Fruit fly (Drosophila melanogaster) whole organism, embryonic: ENCODE data around the gene Fic.
A peak's percentile ranks its signal among the peaks of the same experiment; 100 is the strongest.

Experiments
- Awh ChIP-seq: fragments of 200-800 bp; sonication (Bioruptor generic); IDR thresholded peaks from 2 replicates; pipeline ENCODE4, ENCODE4 v1.3.6; 2022; ENCODE audit warnings: missing biosample characterization, missing genetic modification characterization
- CG11093 ChIP-seq: fragments of 200-800 bp; sonication (Bioruptor generic); IDR thresholded peaks from 3 replicates; pipeline ENCODE4 v1.3.6; 2022; ENCODE audit warnings: missing biosample characterization, missing genetic modification characterization
- CG11456 ChIP-seq: fragments of 200-800 bp; sonication (Bioruptor generic); IDR thresholded peaks from 3 replicates; pipeline ENCODE4 v1.3.6; 2022; ENCODE audit warnings: missing biosample characterization, missing genetic modification characterization
- CG11695 ChIP-seq: fragments of 200-800 bp; sonication (Bioruptor generic); IDR thresholded peaks from 3 replicates; pipeline ENCODE4 v1.3.6; 2022; ENCODE audit warnings: missing biosample characterization, missing genetic modification characterization
- CG11696 ChIP-seq: fragments of 200-800 bp; sonication (Bioruptor generic); IDR thresholded peaks from 2 replicates; pipeline ENCODE4 v1.3.6; 2022; ENCODE audit warnings: missing biosample characterization, missing genetic modification characterization
- CG12236 ChIP-seq: fragments of 200-800 bp; sonication (Bioruptor generic); optimal IDR thresholded peaks from 2 replicates; lab custom pipeline; 2016; ENCODE audit warnings: missing biosample characterization, missing genetic modification characterization
- CG13296 ChIP-seq: fragments of 200-800 bp; sonication (Bioruptor generic); optimal IDR thresholded peaks from 3 replicates; lab custom pipeline; 2018; ENCODE audit warnings: missing biosample characterization, mild to moderate bottlenecking, missing genetic modification characterization
- CG14965 ChIP-seq: fragments of 200-800 bp; sonication (Bioruptor generic); optimal IDR thresholded peaks from 2 replicates; lab custom pipeline; 2016; ENCODE audit warnings: missing biosample characterization, missing genetic modification characterization, borderline replicate concordance
- CG15479 ChIP-seq: fragments of 200-800 bp; sonication (Bioruptor generic); optimal IDR thresholded peaks from 3 replicates; lab custom pipeline; 2019; ENCODE audit warnings: missing biosample characterization, mild to moderate bottlenecking, missing genetic modification characterization, moderate library complexity
- CG18764 ChIP-seq: fragments of 200-800 bp; sonication (Bioruptor generic); optimal IDR thresholded peaks from 3 replicates; lab custom pipeline; 2016; ENCODE audit warnings: missing biosample characterization, missing genetic modification characterization
- CG2712 ChIP-seq: fragments of 200-800 bp; optimal IDR thresholded peaks from 3 replicates; lab custom pipeline; 2019; ENCODE audit warnings: missing biosample characterization, mild to moderate bottlenecking, missing genetic modification characterization, moderate library complexity
- CG2875 ChIP-seq: fragments of 200-800 bp; sonication (Bioruptor generic); optimal IDR thresholded peaks from 2 replicates; lab custom pipeline; 2017; ENCODE audit warnings: missing biosample characterization, mild to moderate bottlenecking, missing genetic modification characterization, missing genetic modification reagents
- CG2889 ChIP-seq: fragments of 200-800 bp; sonication (Bioruptor generic); IDR thresholded peaks from 3 replicates; pipeline ENCODE4 v1.3.6; 2022; ENCODE audit warnings: missing biosample characterization, missing genetic modification characterization
- CG30431 ChIP-seq: fragments of 200-800 bp; sonication (Bioruptor generic); optimal IDR thresholded peaks from 2 replicates; lab custom pipeline; 2017; ENCODE audit warnings: missing biosample characterization, missing genetic modification characterization
- CG34422 ChIP-seq: fragments of 200-800 bp; sonication (Bioruptor generic); IDR thresholded peaks from 3 replicates; pipeline ENCODE4 v1.3.6; 2022; ENCODE audit warnings: missing biosample characterization, missing genetic modification characterization
- CG4617 ChIP-seq: fragments of 200-800 bp; sonication (Bioruptor generic); optimal IDR thresholded peaks from 3 replicates; lab custom pipeline; 2016; ENCODE audit warnings: missing biosample characterization, missing genetic modification characterization, borderline replicate concordance
- CG6272 ChIP-seq: fragments of 200-800 bp; sonication (Bioruptor generic); IDR thresholded peaks from 2 replicates; pipeline ENCODE4 v1.3.6; 2022; ENCODE audit warnings: missing biosample characterization, missing genetic modification characterization
- CG6654 ChIP-seq: fragments of 200-800 bp; sonication (Bioruptor generic); optimal IDR thresholded peaks from 2 replicates; lab custom pipeline; 2017; ENCODE audit warnings: missing biosample characterization, mild to moderate bottlenecking, missing genetic modification characterization
- CG8478 ChIP-seq: fragments of >200 bp; optimal IDR thresholded peaks from 2 replicates; lab custom pipeline; 2018
- Drgx ChIP-seq: fragments of 200-800 bp; sonication (Bioruptor generic); IDR thresholded peaks from 2 replicates; pipeline ENCODE4 v1.3.6; 2022; ENCODE audit warnings: missing biosample characterization, missing genetic modification characterization
- Ets65A ChIP-seq: fragments of 200-800 bp; sonication (Bioruptor generic); peaks from one replicate; lab custom pipeline; 2016; ENCODE audit warnings: missing biosample characterization, missing genetic modification characterization
- HLH3B ChIP-seq: fragments of 200-800 bp; sonication (Bioruptor generic); IDR thresholded peaks from 2 replicates; pipeline ENCODE4 v1.3.6; 2022; ENCODE audit warnings: missing biosample characterization, missing genetic modification characterization
- Lim3 ChIP-seq: fragments of 200-800 bp; sonication (Bioruptor generic); IDR thresholded peaks from 2 replicates; pipeline ENCODE4 v1.3.6; 2022; ENCODE audit warnings: missing biosample characterization, missing genetic modification characterization
- Med ChIP-seq: fragments of 200-800 bp; sonication (Bioruptor generic); peaks from one replicate; lab custom pipeline; 2016; ENCODE audit warnings: missing biosample characterization, missing genetic modification characterization, mild to moderate bottlenecking, inconsistent platforms, moderate library complexity
- Nf-YA ChIP-seq: fragments of 200-800 bp; sonication (Bioruptor generic); IDR thresholded peaks from 2 replicates; pipeline ENCODE4 v1.3.6; 2022; ENCODE audit warnings: missing biosample characterization, missing genetic modification characterization
- Sry-β ChIP-seq: fragments of 200-800 bp; sonication (Bioruptor generic); optimal IDR thresholded peaks from 2 replicates; lab custom pipeline; 2018; ENCODE audit warnings: missing biosample characterization, mild to moderate bottlenecking, missing genetic modification characterization, moderate library complexity
- ara ChIP-seq: fragments of 200-800 bp; sonication (Bioruptor generic); IDR thresholded peaks from 2 replicates; pipeline ENCODE4 v1.3.6; 2022; ENCODE audit warnings: missing biosample characterization, missing genetic modification characterization
- bsh ChIP-seq, 2 experiments: fragments of 200-800 bp; sonication (Bioruptor generic); optimal IDR thresholded peaks; 2 replicates each; lab custom pipeline; 2017 to 2018; ENCODE audit warnings: mild to moderate bottlenecking in 2 of 2, missing biosample characterization in 2 of 2, missing genetic modification characterization in 2 of 2, moderate library complexity in 1 of 2
- ci ChIP-seq: fragments of 200-800 bp; sonication (Bioruptor generic); IDR thresholded peaks from 3 replicates; pipeline ENCODE4 v1.3.6; 2022; ENCODE audit warnings: missing biosample characterization, missing genetic modification characterization
- dmrt99B ChIP-seq: fragments of 200-800 bp; sonication (Bioruptor generic); optimal IDR thresholded peaks from 2 replicates; lab custom pipeline; 2018; ENCODE audit warnings: missing biosample characterization, mild to moderate bottlenecking, missing genetic modification characterization, moderate library complexity
- fu2 ChIP-seq: fragments of 200-800 bp; sonication (Bioruptor generic); optimal IDR thresholded peaks from 2 replicates; lab custom pipeline; 2016; ENCODE audit warnings: missing biosample characterization, missing genetic modification characterization
- gem ChIP-seq: fragments of 200-800 bp; sonication (Bioruptor generic); optimal IDR thresholded peaks from 2 replicates; lab custom pipeline; 2019; ENCODE audit warnings: missing biosample characterization, mild to moderate bottlenecking, missing genetic modification characterization, moderate library complexity
- grn ChIP-seq: fragments of 200-800 bp; sonication (Bioruptor generic); optimal IDR thresholded peaks from 3 replicates; lab custom pipeline; 2017; ENCODE audit warnings: missing biosample characterization, missing genetic modification characterization
- hb ChIP-seq: fragments of 200-800 bp; sonication (Bioruptor generic); IDR thresholded peaks from 3 replicates; pipeline ENCODE4 v1.3.6; 2022; ENCODE audit warnings: missing biosample characterization, missing genetic modification characterization; ENCODE audit not compliant: partially characterized antibody
- lola ChIP-seq, 3 experiments: fragments of >200 bp in 2 of 3; fragments of 200-800 bp in 1 of 3; sonication (Bioruptor generic) in 1 of 3; optimal IDR thresholded peaks; 2 replicates each; lab custom pipeline; 2017 to 2019; ENCODE audit warnings: missing biosample characterization in 3 of 3, missing genetic modification characterization in 3 of 3, mild to moderate bottlenecking in 1 of 3, moderate library complexity in 1 of 3
- prd ChIP-seq, 3 experiments: fragments of >200 bp in 2 of 3; fragments of 200-800 bp in 1 of 3; sonication (Bioruptor generic) in 1 of 3; optimal IDR thresholded peaks in 2 of 3; IDR thresholded peaks in 1 of 3; 2 replicates in 2 of 3; 3 replicates in 1 of 3; pipeline versions ENCODE4 v1.3.6 to Lab custom; 2017 to 2022; ENCODE audit warnings: missing biosample characterization in 1 of 3, missing genetic modification characterization in 1 of 3
- pros ChIP-seq: fragments of 200-800 bp; sonication (Bioruptor generic); optimal IDR thresholded peaks from 3 replicates; lab custom pipeline; 2019; ENCODE audit warnings: missing biosample characterization, mild to moderate bottlenecking, missing genetic modification characterization, moderate library complexity
- sens ChIP-seq: fragments of 200-800 bp; sonication (Bioruptor generic); peaks from one replicate; lab custom pipeline; 2016; ENCODE audit warnings: missing biosample characterization, missing genetic modification characterization
- sr ChIP-seq: fragments of 200-800 bp; sonication (Bioruptor generic); IDR thresholded peaks from 3 replicates; pipeline ENCODE4 v1.3.6; 2022; ENCODE audit warnings: missing biosample characterization, missing genetic modification characterization
- sug ChIP-seq: fragments of 200-800 bp; optimal IDR thresholded peaks from 2 replicates; lab custom pipeline; 2019; ENCODE audit warnings: missing biosample characterization, mild to moderate bottlenecking, missing genetic modification characterization, moderate library complexity
- unpg ChIP-seq: fragments of 200-800 bp; sonication (Bioruptor generic); optimal IDR thresholded peaks from 3 replicates; lab custom pipeline; 2018; ENCODE audit warnings: missing biosample characterization, mild to moderate bottlenecking, missing genetic modification characterization, moderate library complexity

Fic gene

DNA sequence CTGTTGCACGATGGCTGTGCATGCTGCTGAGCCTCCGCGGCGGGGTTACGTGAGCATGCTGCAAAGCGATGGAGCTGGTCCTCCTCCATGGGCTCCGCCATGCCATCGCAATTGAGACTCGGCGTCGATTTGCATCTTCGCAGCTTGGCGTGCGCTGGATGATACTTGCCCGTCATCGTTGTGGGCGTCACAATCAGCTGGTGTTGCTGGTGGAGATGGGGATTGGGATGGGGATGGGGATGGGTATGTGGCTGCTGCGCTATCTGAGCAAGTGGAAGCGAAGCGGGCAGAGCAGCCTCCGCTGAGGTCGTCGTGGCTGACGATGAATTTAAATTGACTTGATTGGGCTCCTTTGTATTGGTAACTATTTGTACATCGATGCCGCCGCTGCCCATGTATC is 39.3 kb downstream of the Fic start:
- TF ChIP-seq Sry-β (no peak), lola (GFP tag; optimal IDR thresholded peaks at IDR 0.05; lab: Kevin White, UChicago) (no peak), Nf-YA (GFP tag; lab: Robert Waterston, UW) (no peak), CG13296 (GFP tag; lab: Kevin White, UChicago) (no peak), fu2 (GFP tag; lab: Kevin White, UChicago) (no peak), CG2712 (no peak), CG6272 (0 out of 2 replicates have a peak, but pooled peaks have one; percentile 12), Lim3 (no peak), Med (peak; percentile 10), hb (no peak), CG30431 (GFP tag; lab: Kevin White, UChicago) (no peak), CG11456 (GFP tag; lab: Robert Waterston, UW) (0 out of 3 replicates have a peak, but pooled peaks have one; percentile 8), Drgx (GFP tag; lab: Robert Waterston, UW) (peak; percentile 8; the same call in 1 of the 2 replicates), sr (GFP tag; lab: Robert Waterston, UW) (peak; percentile 34; the same call in 1 of the 3 replicates), sug (no peak), CG14965 (GFP tag; lab: Kevin White, UChicago) (no peak), CG2875 (no peak), CG2889 (GFP tag; lab: Robert Waterston, UW) (0 out of 3 replicates have a peak, but pooled peaks have one; percentile 14), CG11093 (peak; percentile 38; the same call in 1 of the 3 replicates), Awh (GFP tag; lab: Robert Waterston, UW) (peak; percentile 30; the same call in 1 of the 2 replicates), CG8478 (peak; percentile 66), prd (optimal IDR thresholded peaks at IDR 0.05; lab: Kevin White, UChicago) (no peak), prd (GFP tag; IDR thresholded peaks at IDR 0.05; lab: Robert Waterston, UW) (0 out of 3 replicates have a peak, but pooled peaks have one; percentile 24), CG15479 (GFP tag; lab: Kevin White, UChicago) (peak; percentile 49), sens (GFP tag; lab: Kevin White, UChicago) (peak; percentile 3), ci (GFP tag; lab: Robert Waterston, UW) (0 out of 3 replicates have a peak, but pooled peaks have one; percentile 55), CG34422 (GFP tag; lab: Robert Waterston, UW) (peak; percentile 18; the same call in 1 of the 3 replicates), ara (0 out of 2 replicates have a peak, but pooled peaks have one; percentile 10), CG18764 (no peak)

DNA sequence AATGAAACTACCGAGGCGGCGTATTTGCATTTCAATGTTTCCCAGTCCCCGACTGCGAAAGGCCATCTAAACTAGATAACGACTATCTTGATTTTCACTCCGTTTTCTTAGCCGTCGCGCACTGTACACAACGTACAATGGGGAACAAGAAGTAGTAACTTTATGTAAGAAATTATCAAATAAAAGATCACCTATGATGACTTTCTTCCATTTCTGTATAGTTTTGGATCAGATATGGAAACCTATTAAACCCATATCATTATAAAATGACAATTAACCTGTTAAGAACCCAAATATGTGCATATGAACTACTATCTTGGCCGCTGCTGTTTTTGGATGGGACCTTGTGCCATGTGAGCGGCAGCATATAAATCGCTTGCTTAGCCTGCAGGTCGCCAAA is 40.1 kb downstream of the Fic start:
- TF ChIP-seq CG4617 (GFP tag; lab: Kevin White, UChicago) (no peak), CG11695 (GFP tag; lab: Robert Waterston, UW) (peak; percentile 67), HLH3B (peak; percentile 24; the same call in 1 of the 2 replicates), gem (peak; percentile 3), grn (GFP tag; lab: Kevin White, UChicago) (peak; percentile 79), pros (GFP tag; lab: Kevin White, UChicago) (peak; percentile 10), CG6654 (GFP tag; lab: Kevin White, UChicago) (no peak), Med (peak; percentile 49), CG12236 (GFP tag; lab: Kevin White, UChicago) (no peak), bsh (GFP tag; optimal IDR thresholded peaks at IDR 0.05; lab: Kevin White, UChicago) (peak in 1 of 2 experiments; percentile 8), dmrt99B (peak; percentile 50), Ets65A (GFP tag; lab: Kevin White, UChicago) (peak; percentile 30), unpg (GFP tag; lab: Kevin White, UChicago) (peak; percentile 1), CG11696 (peak; percentile 72)
